3 worm cellular contexts compared by ENCODE assay signal in genomic region chrIII:7095156-7095555, ce11.
A peak's percentile ranks its signal among the peaks of the same experiment; 100 is the strongest.
TF ChIP-seq lines count a peak whose summit lies in the region.

Gene nhr-9 (plus strand): TSS chrIII:7095462.

TF ChIP-seq in whole organism, L1 larva, 84 proteins besides CTCF, POLR2A, EP300 and RAD21:
- TF ChIP-seq nhr-85 (tag; lab: Kevin White, UChicago) (no peak), nhr-11 (tag; optimal IDR thresholded peaks at IDR 0.05; lab: Kevin White, UChicago) (peak; percentile 64), nhr-71 (tag; optimal IDR thresholded peaks at IDR 0.05; lab: Kevin White, UChicago) (peak; percentile 50), nhr-237 (tag; optimal IDR thresholded peaks at IDR 0.05; lab: Kevin White, UChicago) (no peak), hlh-17 (GFP tag; optimal IDR thresholded peaks at IDR 0.05; lab: Kevin White, UChicago; ENCODE audit: borderline replicate concordance) (no peak), lin-39 (tag; optimal IDR thresholded peaks at IDR 0.05; lab: Kevin White, UChicago) (no peak), ceh-90 (tag; optimal IDR thresholded peaks at IDR 0.05; lab: Kevin White, UChicago) (no peak), dsc-1 (tag; optimal IDR thresholded peaks at IDR 0.05; lab: Kevin White, UChicago) (peak; percentile 89), pax-3 (tag; optimal IDR thresholded peaks at IDR 0.05; lab: Kevin White, UChicago) (peak; percentile 38), nhr-20 (tag; optimal IDR thresholded peaks at IDR 0.05; lab: Kevin White, UChicago) (peak; percentile 11), grh-1 (GFP tag; IDR thresholded peaks at IDR 0.05; lab: Robert Waterston, UW) (no peak), nhr-47 (tag; optimal IDR thresholded peaks at IDR 0.05; lab: Kevin White, UChicago) (peak; percentile 46), ceh-63 (GFP tag; optimal IDR thresholded peaks at IDR 0.05; lab: Kevin White, UChicago) (no peak), unc-130 (tag; optimal IDR thresholded peaks at IDR 0.05; lab: Kevin White, UChicago) (no peak), blmp-1 (tag; optimal IDR thresholded peaks at IDR 0.05; lab: Kevin White, UChicago) (no peak), efl-3 (GFP tag; optimal IDR thresholded peaks at IDR 0.05; lab: Kevin White, UChicago) (no peak), sox-4 (tag; optimal IDR thresholded peaks at IDR 0.05; lab: Kevin White, UChicago) (peak; percentile 39), fkh-8 (tag; optimal IDR thresholded peaks at IDR 0.05; lab: Kevin White, UChicago) (peak; percentile 82)

TF ChIP-seq in whole organism, L2 larva, 48 proteins besides CTCF, POLR2A, EP300 and RAD21:
- TF ChIP-seq crh-2 (tag; optimal IDR thresholded peaks at IDR 0.05; lab: Kevin White, UChicago): no peak
- no peak for TF ChIP-seq nhr-10 (tag; optimal IDR thresholded peaks at IDR 0.05; lab: Kevin White, UChicago)
- peak in 1 of 2 experiments; percentile 4 for TF ChIP-seq lsy-2 (tag; optimal IDR thresholded peaks at IDR 0.05; lab: Kevin White, UChicago)
- TF ChIP-seq peb-1 (tag; optimal IDR thresholded peaks at IDR 0.05; lab: Kevin White, UChicago): no peak
- no peak for TF ChIP-seq unc-39 (tag; optimal IDR thresholded peaks at IDR 0.05; lab: Kevin White, UChicago)
- no peak for TF ChIP-seq aly-2 (tag; optimal IDR thresholded peaks at IDR 0.05; lab: Kevin White, UChicago)
- TF ChIP-seq elt-3 (tag; optimal IDR thresholded peaks at IDR 0.05; lab: Kevin White, UChicago): no peak
- TF ChIP-seq lin-39 (tag; optimal IDR thresholded peaks at IDR 0.05; lab: Kevin White, UChicago): no peak
- no peak for TF ChIP-seq nhr-23 (tag; optimal IDR thresholded peaks at IDR 0.05; lab: Kevin White, UChicago)
- no peak for TF ChIP-seq R02D3.7 (tag; optimal IDR thresholded peaks at IDR 0.05; lab: Kevin White, UChicago)
- TF ChIP-seq nhr-237 (tag; optimal IDR thresholded peaks at IDR 0.05; lab: Kevin White, UChicago): no peak
- peak; percentile 20 for TF ChIP-seq sma-9 (GFP tag; optimal IDR thresholded peaks at IDR 0.05; lab: Kevin White, UChicago)
- TF ChIP-seq sma-9 (tag; optimal IDR thresholded peaks at IDR 0.05; lab: Kevin White, UChicago): no peak
- TF ChIP-seq nhr-77 (tag; optimal IDR thresholded peaks at IDR 0.05; lab: Kevin White, UChicago): no peak
- no peak for TF ChIP-seq mbf-1 (tag; optimal IDR thresholded peaks at IDR 0.05; lab: Kevin White, UChicago)
- no peak for TF ChIP-seq elt-1 (tag; optimal IDR thresholded peaks at IDR 0.05; lab: Kevin White, UChicago)
- no peak for TF ChIP-seq ztf-11 (tag; optimal IDR thresholded peaks at IDR 0.05; lab: Kevin White, UChicago)
- TF ChIP-seq ztf-4 (tag; optimal IDR thresholded peaks at IDR 0.05; lab: Kevin White, UChicago): no peak
- no peak for TF ChIP-seq mab-5 (tag; optimal IDR thresholded peaks at IDR 0.05; lab: Kevin White, UChicago)

TF ChIP-seq in whole organism, L3 larva, 47 proteins besides CTCF, POLR2A, EP300 and RAD21:
- TF ChIP-seq unc-39 (tag; optimal IDR thresholded peaks at IDR 0.05; lab: Kevin White, UChicago) (no peak), nhr-77 (tag; optimal IDR thresholded peaks at IDR 0.05; lab: Kevin White, UChicago) (no peak), elt-1 (tag; optimal IDR thresholded peaks at IDR 0.05; lab: Kevin White, UChicago) (no peak), nhr-11 (tag; optimal IDR thresholded peaks at IDR 0.05; lab: Kevin White, UChicago) (peak; percentile 13), mml-1 (tag; optimal IDR thresholded peaks at IDR 0.05; lab: Kevin White, UChicago) (no peak), pha-4 (tag; optimal IDR thresholded peaks at IDR 0.05; lab: Kevin White, UChicago) (no peak), lin-39 (tag; optimal IDR thresholded peaks at IDR 0.05; lab: Kevin White, UChicago) (no peak), eor-1 (tag; optimal IDR thresholded peaks at IDR 0.05; lab: Kevin White, UChicago) (no peak)

Comparison
In these comparisons a context has a peak if more than half of its experiments do, and no peak if none do; other contexts are left out.
1. Of the 22 proteins assayed by ChIP-seq in both whole organism, L1 larva and whole organism, L2 larva: peak only in whole organism, L1 larva: nhr-11; only in whole organism, L2 larva: none; in both: none; in neither: 20; mixed calls (peak in some experiments, not most) for 1.